Fruit fly (Drosophila melanogaster) whole organism, adult: ENCODE data around the gene ATPsynC.

Source experiments
- CG11617 ChIP-seq: fragments of 200-800 bp; sonication (Bioruptor generic); optimal IDR thresholded peaks from 2 replicates; lab custom pipeline; 2017; ENCODE audit warnings: mild to moderate bottlenecking, missing biosample characterization, missing genetic modification reagents, missing genetic modification characterization
- CG12768 ChIP-seq: fragments of 200-800 bp; sonication (Bioruptor generic); optimal IDR thresholded peaks from 2 replicates; lab custom pipeline; 2017; ENCODE audit warnings: missing biosample characterization, missing genetic modification characterization, mild to moderate bottlenecking, moderate library complexity, missing genetic modification reagents
- CG14711 ChIP-seq: fragments of 200-800 bp; sonication (Bioruptor generic); optimal IDR thresholded peaks from 2 replicates; lab custom pipeline; 2018; ENCODE audit warnings: missing biosample characterization, mild to moderate bottlenecking, missing genetic modification characterization, moderate library complexity
- CG1620 ChIP-seq: fragments of 200-800 bp; sonication (Bioruptor generic); optimal IDR thresholded peaks from 2 replicates; lab custom pipeline; 2016; ENCODE audit warnings: missing biosample characterization, missing genetic modification characterization
- CG33017 ChIP-seq: fragments of 200-800 bp; sonication (Bioruptor generic); optimal IDR thresholded peaks from 2 replicates; lab custom pipeline; 2018; ENCODE audit warnings: missing biosample characterization, mild to moderate bottlenecking, missing genetic modification characterization, moderate library complexity
- CG5204 ChIP-seq: fragments of 200-800 bp; sonication (Bioruptor generic); optimal IDR thresholded peaks from 2 replicates; lab custom pipeline; 2016; ENCODE audit warnings: missing biosample characterization, missing genetic modification characterization
- CG7045 ChIP-seq: fragments of 200-800 bp; sonication (Bioruptor generic); optimal IDR thresholded peaks from 2 replicates; lab custom pipeline; 2017; ENCODE audit warnings: missing biosample characterization, mild to moderate bottlenecking, missing genetic modification characterization
- CG7101 ChIP-seq: fragments of 200-800 bp; sonication (Bioruptor generic); optimal IDR thresholded peaks from 2 replicates; lab custom pipeline; 2018; ENCODE audit warnings: missing biosample characterization, mild to moderate bottlenecking, missing genetic modification characterization, moderate library complexity
- Clk ChIP-seq: fragments of 200-800 bp; sonication (Bioruptor generic); optimal IDR thresholded peaks from 2 replicates; lab custom pipeline; 2017; ENCODE audit warnings: missing biosample characterization, missing genetic modification characterization
- Crg-1 ChIP-seq: fragments of 200-800 bp; sonication (Bioruptor generic); optimal IDR thresholded peaks from 2 replicates; lab custom pipeline; 2016; ENCODE audit warnings: missing biosample characterization, missing genetic modification characterization
- Hr96 ChIP-seq: fragments of 200-800 bp; sonication (Bioruptor generic); optimal IDR thresholded peaks from 2 replicates; lab custom pipeline; 2016; ENCODE audit warnings: missing biosample characterization, missing genetic modification characterization
- Mnt ChIP-seq: fragments of 200-800 bp; sonication (Bioruptor generic); optimal IDR thresholded peaks from 2 replicates; lab custom pipeline; 2016; ENCODE audit warnings: missing biosample characterization, mild to moderate bottlenecking, missing genetic modification characterization
- bab1 ChIP-seq: fragments of 200-800 bp; sonication (Bioruptor generic); optimal IDR thresholded peaks from 3 replicates; lab custom pipeline; 2019; ENCODE audit warnings: missing biosample characterization, mild to moderate bottlenecking, missing genetic modification characterization, moderate library complexity
- cic ChIP-seq: fragments of 200-800 bp; sonication (Bioruptor generic); optimal IDR thresholded peaks from 2 replicates; lab custom pipeline; 2017; ENCODE audit warnings: missing biosample characterization, mild to moderate bottlenecking, missing genetic modification characterization, moderate library complexity
- cnc ChIP-seq, 2 experiments: fragments of >200 bp; optimal IDR thresholded peaks; 2 replicates each; lab custom pipeline; 2017
- kay ChIP-seq: fragments of 200-800 bp; sonication (Bioruptor generic); peaks from one replicate; lab custom pipeline; 2016; ENCODE audit warnings: missing biosample characterization, missing genetic modification characterization, borderline replicate concordance
- ovo ChIP-seq: fragments of 200-800 bp; sonication (Bioruptor generic); optimal IDR thresholded peaks from 2 replicates; lab custom pipeline; 2016; ENCODE audit warnings: missing biosample characterization, missing genetic modification characterization
- pad ChIP-seq: fragments of 200-800 bp; sonication (Bioruptor generic); optimal IDR thresholded peaks from 3 replicates; lab custom pipeline; 2017; ENCODE audit warnings: missing biosample characterization, missing genetic modification characterization, mild to moderate bottlenecking, moderate library complexity, missing genetic modification reagents
- tj ChIP-seq: fragments of 200-800 bp; sonication (Bioruptor generic); optimal IDR thresholded peaks from 3 replicates; lab custom pipeline; 2017; ENCODE audit warnings: missing biosample characterization, mild to moderate bottlenecking, missing genetic modification characterization, moderate library complexity
- toe ChIP-seq: fragments of 200-800 bp; sonication (Bioruptor generic); optimal IDR thresholded peaks from 2 replicates; lab custom pipeline; 2016; ENCODE audit warnings: missing biosample characterization, missing genetic modification characterization

Gene ATPsynC

DNA sequence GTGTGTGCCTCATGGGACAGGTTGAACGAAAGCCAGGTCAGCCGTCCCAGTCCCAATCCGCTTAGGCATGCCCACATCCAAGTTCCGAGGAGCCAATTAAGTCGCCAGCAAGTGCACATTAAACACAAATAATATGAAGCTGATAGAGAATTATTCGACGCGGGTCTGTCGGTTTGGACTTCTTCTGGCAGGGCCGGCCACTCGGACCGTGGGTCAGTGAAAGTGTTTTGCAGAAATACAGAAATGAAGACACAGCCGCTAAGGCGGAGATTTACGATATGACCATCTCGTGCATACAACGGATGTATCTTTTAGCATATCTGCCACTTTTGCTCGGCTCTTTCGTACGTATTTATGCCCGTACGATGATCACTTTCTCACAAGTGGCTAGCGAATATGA lies 28.8 kb upstream of the ATPsynC start:
- TF ChIP-seq Clk (no peak), Hr96 (GFP tag; lab: Kevin White, UChicago) (no peak), Crg-1 (GFP tag; lab: Kevin White, UChicago) (no peak), CG14711 (tag; lab: Kevin White, UChicago) (no peak), toe (GFP tag; lab: Kevin White, UChicago) (no peak), ovo (no peak), pad (GFP tag; lab: Kevin White, UChicago) (no peak), cnc (optimal IDR thresholded peaks at IDR 0.05; lab: Kevin White, UChicago) (no peak), bab1 (no peak), Mnt (GFP tag; lab: Kevin White, UChicago) (no peak), tj (no peak), cic (GFP tag; lab: Kevin White, UChicago) (no peak), CG12768 (GFP tag; lab: Kevin White, UChicago) (no peak), CG11617 (no peak), CG33017 (no peak)

DNA sequence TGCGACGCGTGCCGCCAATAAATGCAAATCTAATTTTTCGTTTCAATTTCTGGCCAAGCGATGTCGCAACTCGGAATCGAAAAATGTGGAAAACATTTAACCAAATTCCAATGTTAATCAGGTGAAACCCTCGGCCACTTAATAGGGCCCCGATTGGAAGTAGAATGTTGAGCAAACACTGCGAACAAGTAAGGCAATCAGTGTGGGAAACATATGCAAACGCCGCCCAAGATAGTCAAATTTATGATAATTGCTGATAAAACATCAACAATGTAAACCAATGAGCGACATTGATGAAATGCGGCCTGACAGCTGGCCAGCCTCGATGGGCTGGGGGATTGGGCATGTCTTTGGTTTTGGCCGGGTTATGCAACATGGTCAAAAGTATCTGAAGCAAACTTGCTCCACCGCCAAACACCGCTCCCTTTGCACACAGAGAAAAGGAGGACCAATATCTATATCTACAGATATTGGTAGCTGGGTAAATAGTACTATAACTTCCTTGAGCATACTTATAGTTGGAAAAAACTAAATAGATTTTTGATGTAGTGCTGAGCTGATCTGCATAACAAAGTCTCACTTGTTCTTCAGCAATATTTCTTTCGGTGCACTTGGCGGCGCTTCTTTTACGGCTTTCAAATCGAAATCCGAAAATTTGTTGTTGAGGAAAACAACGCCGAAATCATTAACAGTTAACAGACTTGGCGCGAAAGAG lies 28.0 kb upstream of the ATPsynC start:
- TF ChIP-seq tj (no peak), kay (no peak), bab1 (no peak), pad (GFP tag; lab: Kevin White, UChicago) (no peak), CG33017 (no peak), cnc (optimal IDR thresholded peaks at IDR 0.05; lab: Kevin White, UChicago) (no peak), cic (GFP tag; lab: Kevin White, UChicago) (no peak), CG5204 (GFP tag; lab: Kevin White, UChicago) (no peak), CG1620 (GFP tag; lab: Kevin White, UChicago) (no peak), Crg-1 (GFP tag; lab: Kevin White, UChicago) (no peak), CG7045 (no peak), Hr96 (GFP tag; lab: Kevin White, UChicago) (no peak), Mnt (GFP tag; lab: Kevin White, UChicago) (no peak), toe (GFP tag; lab: Kevin White, UChicago) (no peak), ovo (no peak), CG11617 (no peak), Clk (no peak)

DNA sequence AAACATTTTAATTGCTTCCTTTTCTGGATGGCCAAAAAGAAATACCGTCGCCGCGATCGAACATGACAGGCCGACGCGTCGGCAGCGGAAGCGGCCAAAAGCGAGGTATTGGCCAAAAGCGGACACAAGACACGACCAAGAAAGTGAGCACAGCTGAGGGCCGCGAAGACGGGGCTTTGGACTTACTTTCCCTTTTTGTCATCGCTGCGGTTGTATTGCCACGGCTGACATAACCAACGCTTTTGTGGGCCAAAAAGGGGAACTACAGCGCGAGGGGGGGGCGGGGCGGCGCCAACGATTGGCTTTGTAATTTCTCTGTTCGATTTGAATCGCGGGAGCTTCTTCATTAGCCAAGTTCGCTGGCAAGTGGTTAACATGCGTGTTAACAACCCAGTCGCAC lies 26.4 kb upstream of the ATPsynC start:
- TF ChIP-seq pad (GFP tag; lab: Kevin White, UChicago) (no peak), cnc (optimal IDR thresholded peaks at IDR 0.05; lab: Kevin White, UChicago) (no peak), Hr96 (GFP tag; lab: Kevin White, UChicago) (no peak), CG7101 (tag; lab: Kevin White, UChicago) (no peak), CG12768 (GFP tag; lab: Kevin White, UChicago) (no peak)

DNA sequence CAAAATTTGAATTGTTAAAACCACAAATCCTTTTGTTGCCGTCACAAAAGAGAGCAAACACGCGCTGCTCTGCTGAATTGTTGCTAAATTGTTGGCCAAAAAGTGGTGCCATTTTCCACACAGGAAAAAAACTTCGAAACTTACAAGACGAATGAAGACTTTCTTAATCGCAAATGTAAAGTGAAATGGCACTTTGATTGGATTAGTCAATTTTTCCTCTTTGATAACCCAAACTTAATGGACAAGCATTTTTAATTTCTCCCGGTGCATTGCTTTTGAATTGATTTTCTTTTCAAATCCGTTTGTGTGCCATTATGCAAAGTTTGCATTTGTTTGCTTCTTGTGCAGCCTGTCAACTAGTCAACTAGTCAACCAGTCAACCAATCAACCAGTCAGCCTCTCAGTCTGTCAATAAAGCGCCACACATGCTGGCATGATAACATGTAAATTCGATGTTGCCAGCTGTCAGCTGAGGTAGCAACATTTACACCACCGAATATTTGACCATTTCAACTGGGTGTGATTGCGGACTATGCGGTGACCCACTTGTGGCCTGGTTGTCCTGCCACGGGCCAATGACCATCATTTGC lies 23.7 kb upstream of the ATPsynC start:
- TF ChIP-seq cic (GFP tag; lab: Kevin White, UChicago) = no peak
- no peak for TF ChIP-seq CG11617

- no peak for TF ChIP-seq tj
- TF ChIP-seq CG14711 (tag; lab: Kevin White, UChicago) = no peak
- TF ChIP-seq cic (GFP tag; lab: Kevin White, UChicago) = no peak
- TF ChIP-seq CG12768 (GFP tag; lab: Kevin White, UChicago) = no peak
- TF ChIP-seq kay = no peak
- no peak for TF ChIP-seq pad (GFP tag; lab: Kevin White, UChicago)
- TF ChIP-seq CG11617 = no peak
- no peak for TF ChIP-seq Hr96 (GFP tag; lab: Kevin White, UChicago)
- no peak for TF ChIP-seq Mnt (GFP tag; lab: Kevin White, UChicago)
- TF ChIP-seq CG5204 (GFP tag; lab: Kevin White, UChicago) = no peak
- no peak for TF ChIP-seq CG1620 (GFP tag; lab: Kevin White, UChicago)
Measured at dm6 chr3R:31241109-31241508, 21.7 kb upstream of the ATPsynC start.

dm6 chr3R:31240023-31240422 lies 20.6 kb upstream of the ATPsynC start:
- no peak for TF ChIP-seq tj
- no peak for TF ChIP-seq CG33017
- TF ChIP-seq bab1 = no peak
- no peak for TF ChIP-seq CG5204 (GFP tag; lab: Kevin White, UChicago)
- no peak for TF ChIP-seq cnc (optimal IDR thresholded peaks at IDR 0.05; lab: Kevin White, UChicago)
- no peak for TF ChIP-seq pad (GFP tag; lab: Kevin White, UChicago)
- TF ChIP-seq CG7045 = no peak
- no peak for TF ChIP-seq cic (GFP tag; lab: Kevin White, UChicago)
- TF ChIP-seq CG12768 (GFP tag; lab: Kevin White, UChicago) = no peak
- TF ChIP-seq CG11617 = no peak
- TF ChIP-seq kay = no peak
- TF ChIP-seq Clk = no peak
- no peak for TF ChIP-seq CG1620 (GFP tag; lab: Kevin White, UChicago)
- no peak for TF ChIP-seq CG7101 (tag; lab: Kevin White, UChicago)
- TF ChIP-seq ovo = no peak

dm6 chr3R:31235262-31235661 lies 15.8 kb upstream of the ATPsynC start, which contains the start of gene CG15564:
Gene CG15564 (minus strand): TSS chr3R:31235362.
- TF ChIP-seq bab1 (no peak), pad (GFP tag; lab: Kevin White, UChicago) (no peak), CG14711 (tag; lab: Kevin White, UChicago) (no peak), CG11617 (no peak), cic (GFP tag; lab: Kevin White, UChicago) (no peak), CG1620 (GFP tag; lab: Kevin White, UChicago) (no peak), ovo (no peak)
